Fruit fly (Drosophila melanogaster) ovary, adult (tissue): ENCODE measurements around the gene BicD.

Source experiments
- CG17801 ChIP-seq: fragments of 200-800 bp; optimal IDR thresholded peaks from 2 replicates; lab custom pipeline; 2019; ENCODE audit warnings: missing biosample characterization, mild to moderate bottlenecking, missing genetic modification characterization, moderate library complexity; ENCODE audit not compliant: partially characterized antibody

BicD gene

DNA sequence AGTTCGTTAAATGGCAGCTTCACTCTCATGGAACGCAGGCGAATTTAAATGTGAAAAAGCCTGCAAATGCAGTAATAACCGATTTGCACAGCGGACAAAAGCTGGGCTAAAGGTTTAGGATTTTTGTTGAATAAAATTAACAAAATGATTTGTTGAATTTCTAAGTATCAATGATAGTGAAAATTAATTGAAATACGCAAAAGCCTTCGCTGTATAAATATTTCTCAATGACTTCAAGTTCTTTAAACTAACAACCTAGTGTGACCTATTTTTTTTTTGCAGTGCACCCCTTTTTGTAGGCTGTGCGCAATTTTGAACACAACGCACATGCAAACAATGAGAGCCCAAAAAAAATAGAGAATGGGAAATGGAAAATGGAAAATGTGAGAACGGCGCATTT, 6.1 kb downstream of the BicD start:
- TF ChIP-seq CG17801 = no peak

DNA sequence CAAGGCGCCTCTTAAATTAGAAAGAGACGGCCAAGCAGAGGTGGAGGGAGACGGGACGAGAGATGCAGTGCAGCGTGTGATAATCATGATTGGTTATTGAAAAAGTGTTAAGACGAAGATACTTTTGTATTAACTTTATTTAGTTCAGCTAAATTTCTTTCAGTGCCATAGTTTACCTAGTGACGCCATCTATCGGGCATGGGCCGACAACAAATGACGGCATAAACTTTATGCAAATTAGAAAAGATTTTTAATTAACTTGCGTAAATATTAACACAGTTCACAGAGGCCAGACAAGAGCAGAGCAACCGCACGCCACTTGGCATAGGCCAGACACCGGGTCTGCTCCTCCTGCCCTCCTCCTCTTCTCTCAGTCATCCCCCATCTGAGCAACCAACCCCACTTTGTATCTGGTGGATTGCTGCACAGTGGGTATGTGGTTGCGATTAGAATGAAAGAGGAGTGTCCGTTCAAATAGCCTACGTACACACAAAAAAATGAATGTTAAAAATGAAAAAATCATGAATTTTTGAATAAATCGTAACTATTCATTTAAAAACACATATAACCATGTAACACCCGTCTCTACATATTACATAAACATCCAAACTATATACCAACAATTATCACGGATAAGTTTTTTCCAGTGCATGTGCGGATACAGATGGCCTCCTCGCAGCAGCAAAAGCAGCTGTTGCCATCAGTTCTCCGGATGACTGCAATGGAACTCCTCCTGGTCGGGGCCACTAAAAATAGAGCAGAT, 6.9 kb downstream of the BicD start:
- TF ChIP-seq CG17801 = no peak

DNA sequence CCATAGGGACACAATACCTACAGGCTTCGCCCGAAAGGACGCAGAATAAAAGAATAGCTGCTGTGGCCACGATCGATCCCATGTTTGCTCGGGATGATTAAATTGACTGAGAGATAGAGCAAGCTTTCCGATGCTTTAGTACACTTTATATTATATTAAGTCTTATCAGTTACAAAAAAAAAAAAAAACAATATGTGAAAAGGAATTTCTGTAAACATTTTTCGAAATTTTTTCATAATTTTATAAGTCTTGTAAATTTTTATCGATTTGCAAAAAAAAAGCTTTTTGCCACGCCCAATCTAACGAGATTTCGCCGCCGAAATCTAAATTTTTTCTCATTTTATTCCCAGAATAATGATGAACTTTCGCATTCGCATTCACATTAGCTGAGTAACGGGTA, 15.1 kb downstream of the BicD start, which contains the start of gene CG18563:
Gene CG18563 (minus strand): TSS at position 101 of the 400 bp plus-strand sequence.
- TF ChIP-seq CG17801 = no peak

dm6 chr2L:17455823-17456222, 17.2 kb downstream of the BicD start, which contains the start of gene SPH93:
Gene SPH93, minus strand, starts transcription at chr2L:17455923.
- no peak for TF ChIP-seq CG17801

- TF ChIP-seq CG17801 = no peak
These were observed 20.4 kb downstream of the BicD start, which contains the start of gene CG5050 for dm6 chr2L:17452624-17453023. Gene CG5050, plus strand, starts transcription at chr2L:17452924.

dm6 chr2L:17452084-17452483, 20.9 kb downstream of the BicD start:
- no peak for TF ChIP-seq CG17801

DNA sequence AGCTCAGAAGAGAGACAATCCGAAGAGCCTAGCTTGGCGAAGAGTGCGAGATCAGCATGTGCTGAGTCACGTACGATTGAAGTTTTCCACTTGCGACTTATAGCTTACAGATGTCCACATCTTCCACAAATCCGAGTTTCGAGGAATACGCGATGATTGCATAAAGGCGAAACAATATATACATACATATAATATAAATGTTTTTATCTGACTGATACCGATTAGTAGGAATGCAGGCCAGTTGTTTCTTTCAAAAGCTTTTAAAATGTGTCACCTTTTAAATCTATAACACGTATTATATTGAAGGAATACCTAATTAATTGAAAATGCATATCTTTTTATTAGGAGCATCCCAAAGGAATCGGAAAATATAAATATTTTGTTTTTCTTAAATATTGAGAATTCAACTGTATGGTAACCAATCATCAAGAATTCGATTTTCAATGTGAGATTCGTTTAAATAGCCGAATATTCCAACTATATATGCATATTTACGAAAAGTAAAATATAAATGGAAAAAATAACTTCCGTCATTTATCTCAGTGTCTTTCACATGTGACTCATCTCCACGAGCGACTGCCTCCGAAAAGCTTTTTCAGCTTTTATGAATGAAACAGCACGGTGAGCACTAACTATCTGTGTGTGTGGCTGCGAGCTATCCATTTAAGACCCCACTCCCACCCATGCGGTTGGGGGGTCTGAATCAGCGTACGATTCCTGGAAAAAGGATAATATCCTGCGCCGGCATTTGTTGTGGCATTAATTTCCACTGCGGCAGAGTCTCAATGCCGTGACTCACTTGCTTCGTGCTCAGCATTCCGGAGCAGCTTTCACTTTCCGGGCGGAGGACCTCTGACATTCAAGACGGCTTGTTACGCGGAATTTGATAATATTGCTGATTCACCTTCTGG, 22.3 kb downstream of the BicD start:
- TF ChIP-seq CG17801 = peak; percentile 19

DNA sequence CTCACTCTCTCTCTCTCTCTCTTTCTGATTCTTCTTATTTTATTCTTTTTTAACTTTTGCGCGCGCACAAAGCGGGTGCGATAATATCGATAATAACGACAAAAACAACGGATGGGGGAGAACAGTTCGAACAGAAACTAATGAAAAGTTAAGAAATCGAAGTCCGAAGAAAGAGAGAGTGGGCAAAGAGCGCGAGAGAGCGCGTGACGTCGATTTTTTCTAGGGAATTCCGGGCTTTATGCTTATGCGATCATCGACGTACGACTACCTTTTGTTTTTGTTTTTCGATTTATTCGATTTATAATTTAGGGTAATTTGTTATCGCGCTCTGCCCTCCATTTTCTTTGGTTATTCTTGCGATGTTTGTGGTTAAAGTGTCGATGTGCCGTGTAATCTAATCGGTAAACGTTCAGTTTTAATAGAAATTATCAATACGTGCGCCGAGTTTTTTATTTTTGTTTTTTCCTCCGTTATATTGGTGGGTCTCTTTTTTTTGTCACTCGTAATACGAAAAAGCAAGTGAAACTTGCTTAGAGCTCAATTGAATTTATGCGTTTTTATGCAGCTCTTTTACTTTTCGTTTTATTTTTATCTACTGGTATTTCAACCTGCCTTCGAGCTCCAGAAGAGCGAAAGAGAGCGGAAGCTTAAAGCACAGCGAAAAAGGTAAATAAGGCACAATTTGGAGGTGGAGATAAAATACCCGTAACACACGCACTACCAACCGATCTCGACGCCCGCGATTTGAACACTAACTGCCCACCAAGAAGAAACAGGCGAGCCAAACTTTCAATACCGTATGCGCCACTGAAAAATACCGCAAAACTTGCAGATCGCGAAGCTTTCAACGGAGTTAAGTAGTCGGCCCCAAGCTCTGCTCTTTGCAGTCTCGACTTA, 23.2 kb downstream of the BicD start, which contains the start of gene dl:
Gene dl (minus strand): TSS at position 757 of the 897 bp plus-strand sequence.
- TF ChIP-seq CG17801 = no peak

DNA sequence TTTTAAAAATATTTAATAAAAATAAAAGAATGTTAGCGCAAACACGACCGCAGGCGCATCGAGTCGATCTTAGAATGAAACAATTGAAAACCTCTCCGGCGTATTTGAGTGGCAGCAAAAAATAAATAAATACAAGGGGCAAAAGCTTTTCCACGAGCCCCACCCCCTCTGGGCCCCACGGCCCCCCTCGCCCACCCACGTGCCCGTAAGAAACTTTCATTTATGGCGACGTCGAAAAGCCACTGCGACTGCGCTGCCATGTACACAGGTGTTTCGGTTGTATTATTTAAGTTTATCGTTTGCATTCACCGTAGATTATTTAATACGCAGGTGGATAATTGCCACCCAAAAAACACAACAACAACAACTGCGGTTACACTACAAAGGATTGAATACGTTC, 24.6 kb downstream of the BicD start:
- no peak for TF ChIP-seq CG17801

DNA sequence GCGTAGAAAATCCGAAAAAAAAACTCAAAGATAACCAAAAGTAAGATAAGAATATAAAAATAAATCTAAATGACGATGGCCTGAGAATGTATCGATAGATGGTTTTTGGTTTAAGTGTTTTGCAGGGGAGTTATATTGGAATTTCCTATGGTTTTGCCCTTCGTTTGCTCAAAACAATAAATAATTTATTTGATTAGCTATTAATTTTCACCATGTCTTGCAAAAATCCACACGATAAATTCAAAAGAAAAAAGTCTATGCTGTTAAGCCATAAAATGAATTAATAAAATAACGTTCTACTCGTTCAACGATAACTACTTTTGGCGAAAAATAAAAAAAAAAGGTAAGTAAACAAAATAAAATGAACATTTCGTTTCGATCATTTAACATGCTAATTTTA, 25.9 kb downstream of the BicD start:
- no peak for TF ChIP-seq CG17801

dm6 chr2L:17437594-17437993, 35.4 kb downstream of the BicD start:
- no peak for TF ChIP-seq CG17801

DNA sequence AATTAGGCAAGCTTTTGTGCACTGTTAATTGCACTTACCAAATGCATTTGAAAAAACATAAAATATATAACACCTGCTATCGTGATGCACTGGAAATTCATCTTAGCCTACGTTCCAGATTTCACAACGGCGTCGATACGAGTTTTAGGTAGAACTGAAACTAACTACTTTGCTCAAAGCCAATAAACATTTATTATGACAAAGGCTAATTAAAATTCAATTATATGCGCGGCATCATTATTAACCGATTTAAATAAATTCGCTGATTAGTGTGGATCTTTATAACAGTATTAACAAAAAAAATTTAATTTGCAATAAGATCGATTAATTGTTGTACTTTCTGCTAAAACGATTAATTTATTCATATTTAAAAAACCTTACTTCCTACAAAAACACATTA, 36.5 kb downstream of the BicD start, which contains the start of gene CG33928:
Gene CG33928 (minus strand): TSS at position 101 of the 400 bp plus-strand sequence.
- TF ChIP-seq CG17801 = no peak

DNA sequence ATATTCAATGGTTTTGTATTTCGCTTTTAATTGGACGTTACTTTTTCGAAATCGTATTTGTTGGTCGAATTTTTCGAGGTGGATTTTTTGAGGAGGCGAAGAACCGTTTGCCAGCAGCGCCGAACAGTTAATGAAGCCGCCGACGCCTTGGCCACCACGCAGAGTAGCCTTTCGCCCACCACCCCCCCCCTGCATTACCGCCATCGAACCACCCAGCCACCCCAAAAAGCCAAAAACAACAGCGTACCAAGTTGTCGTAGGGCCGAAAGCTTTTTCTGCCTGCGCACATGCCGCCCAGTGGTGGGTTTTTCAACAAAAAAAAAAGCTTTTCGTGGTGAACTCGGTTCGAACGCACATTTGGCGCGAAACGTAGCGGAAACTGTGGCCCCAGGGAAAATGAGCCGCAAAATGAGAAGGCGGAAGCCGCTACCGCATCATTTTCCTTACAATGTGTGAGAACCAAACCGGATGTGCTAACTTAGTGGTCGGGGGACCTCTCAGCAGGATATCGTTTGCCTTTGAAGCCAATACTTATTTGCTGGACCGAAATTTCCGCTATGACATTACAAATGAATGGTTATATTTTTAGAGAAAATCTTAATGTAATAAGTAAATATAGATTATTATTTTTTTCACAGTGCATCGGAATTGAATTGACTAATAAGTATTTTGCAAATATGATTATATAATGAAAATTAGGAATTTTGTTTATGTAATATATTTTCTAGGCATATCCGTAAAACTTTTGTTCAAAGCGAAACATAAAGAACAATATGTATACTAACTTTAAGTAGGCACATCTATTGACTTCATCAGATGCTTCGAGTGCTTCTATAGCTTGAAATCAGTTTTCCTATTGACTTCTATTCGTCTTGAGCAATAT, 39.7 kb downstream of the BicD start, which contains the start of the genes Dif and CG5043:
Gene Dif (minus strand): TSS at position 132 of the 883 bp plus-strand sequence.
Gene CG5043 (plus strand): TSS at position 833 of the 883 bp plus-strand sequence.
- no peak for TF ChIP-seq CG17801

dm6 chr2L:17431359-17431675, 41.7 kb downstream of the BicD start:
- TF ChIP-seq CG17801 = no peak
